Worm (Caenorhabditis elegans) whole organism, mixed stage, embryonic: ENCODE results near the gene lgc-39.

Experiments
- ces-1 ChIP-seq: fragments of 150-350 bp; optimal IDR thresholded peaks from 2 replicates; lab custom pipeline; 2014; ENCODE audit warnings: missing biosample characterization, missing genetic modification reagents, missing genetic modification characterization
- unc-39 ChIP-seq: fragments of 150-350 bp; optimal IDR thresholded peaks from 2 replicates; lab custom pipeline; 2014; ENCODE audit warnings: missing biosample characterization, missing genetic modification characterization

DNA sequence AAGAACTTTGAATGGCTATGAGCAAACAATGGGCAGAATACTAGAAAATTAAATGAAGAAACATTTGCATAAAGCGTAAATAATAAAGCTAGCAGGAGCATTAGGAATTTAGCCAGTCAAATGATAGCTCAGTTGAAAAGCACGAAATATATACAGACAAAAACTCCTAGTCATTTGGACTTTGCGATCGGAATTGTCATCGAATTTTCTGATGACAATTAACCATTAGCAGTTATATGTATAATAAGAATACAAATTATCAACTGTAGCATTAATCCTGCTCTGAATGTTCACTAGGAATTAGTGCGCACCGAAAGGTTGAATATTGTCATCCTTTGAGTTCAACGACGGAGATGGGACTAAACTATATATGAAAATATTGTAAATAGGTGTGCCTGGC is 27.9 kb upstream of the lgc-39 start, which contains the start of gene ugt-38:
- no peak for TF ChIP-seq unc-39 (tag; lab: Kevin White, UChicago)
- no peak for TF ChIP-seq ces-1 (GFP tag; lab: Kevin White, UChicago)
